Fruit fly (Drosophila melanogaster) whole organism, prepupa: ENCODE measurements around the gene CG31551.
A peak's percentile ranks its signal among the peaks of the same experiment; 100 is the strongest.

Experiments
- Blimp-1 ChIP-seq: fragments of 200-800 bp; sonication (Bioruptor generic); optimal IDR thresholded peaks from 3 replicates; lab custom pipeline; 2017; ENCODE audit warnings: missing biosample characterization, missing genetic modification characterization, mild to moderate bottlenecking, moderate library complexity, missing genetic modification reagents
- CG10631 ChIP-seq: fragments of 200-800 bp; sonication (Bioruptor generic); optimal IDR thresholded peaks from 2 replicates; lab custom pipeline; 2016; ENCODE audit warnings: missing biosample characterization, missing genetic modification characterization
- CG11762 ChIP-seq: fragments of 200-800 bp; sonication (Bioruptor generic); optimal IDR thresholded peaks from 3 replicates; lab custom pipeline; 2016; ENCODE audit warnings: missing biosample characterization, missing genetic modification characterization; ENCODE audit not compliant: insufficient read depth
- CG11902 ChIP-seq: fragments of 200-800 bp; sonication (Bioruptor generic); optimal IDR thresholded peaks from 3 replicates; lab custom pipeline; 2016; ENCODE audit warnings: missing biosample characterization, missing genetic modification characterization
- CG15336 ChIP-seq: fragments of 200-800 bp; sonication (Bioruptor generic); IDR thresholded peaks from 2 replicates; pipeline ENCODE4 v1.3.6; 2022; ENCODE audit warnings: missing biosample characterization, missing genetic modification characterization
- CG31627 ChIP-seq: fragments of 200-800 bp; sonication (Bioruptor generic); optimal IDR thresholded peaks from 3 replicates; lab custom pipeline; 2016; ENCODE audit warnings: missing biosample characterization, missing genetic modification characterization
- CG32006 ChIP-seq: fragments of 200-800 bp; sonication (Bioruptor generic); optimal IDR thresholded peaks from 3 replicates; lab custom pipeline; 2017; ENCODE audit warnings: missing biosample characterization, mild to moderate bottlenecking, missing genetic modification characterization
- CG34406 ChIP-seq: fragments of 200-800 bp; sonication (Bioruptor generic); optimal IDR thresholded peaks from 3 replicates; lab custom pipeline; 2016; ENCODE audit warnings: missing biosample characterization, missing genetic modification characterization
- CG3919 ChIP-seq: fragments of 200-800 bp; sonication (Bioruptor generic); optimal IDR thresholded peaks from 3 replicates; lab custom pipeline; 2016; ENCODE audit warnings: missing biosample characterization, missing genetic modification characterization
- CG4318 ChIP-seq: fragments of 200-800 bp; sonication (Bioruptor generic); optimal IDR thresholded peaks from 3 replicates; lab custom pipeline; 2017; ENCODE audit warnings: missing biosample characterization, mild to moderate bottlenecking, missing genetic modification characterization
- CG6163 ChIP-seq: fragments of 200-800 bp; sonication (Bioruptor generic); IDR thresholded peaks from 3 replicates; pipeline ENCODE4 v1.3.6; 2022; ENCODE audit warnings: missing biosample characterization, missing genetic modification characterization
- CG6276 ChIP-seq: fragments of 200-800 bp; sonication (Bioruptor generic); optimal IDR thresholded peaks from 2 replicates; lab custom pipeline; 2017; ENCODE audit warnings: missing biosample characterization, mild to moderate bottlenecking, missing genetic modification characterization
- CG6792 ChIP-seq: fragments of 200-800 bp; sonication (Bioruptor generic); optimal IDR thresholded peaks from 3 replicates; lab custom pipeline; 2016; ENCODE audit warnings: missing biosample characterization, missing genetic modification characterization
- CG6808 ChIP-seq: fragments of 200-800 bp; sonication (Bioruptor generic); optimal IDR thresholded peaks from 3 replicates; lab custom pipeline; 2017; ENCODE audit warnings: missing biosample characterization, missing genetic modification characterization, mild to moderate bottlenecking, moderate library complexity, missing genetic modification reagents
- CG6854 ChIP-seq: fragments of 200-800 bp; sonication (Bioruptor generic); optimal IDR thresholded peaks from 2 replicates; lab custom pipeline; 2017; ENCODE audit warnings: missing biosample characterization, mild to moderate bottlenecking, missing genetic modification characterization
- CG8632 ChIP-seq: fragments of 200-800 bp; sonication (Bioruptor generic); optimal IDR thresholded peaks from 3 replicates; lab custom pipeline; 2016; ENCODE audit warnings: missing biosample characterization, missing genetic modification characterization
- CG9139 ChIP-seq: fragments of 200-800 bp; sonication (Bioruptor generic); optimal IDR thresholded peaks from 3 replicates; lab custom pipeline; 2017; ENCODE audit warnings: missing biosample characterization, mild to moderate bottlenecking, missing genetic modification characterization
- Eip75B ChIP-seq: fragments of 200-800 bp; sonication (Bioruptor generic); optimal IDR thresholded peaks from 3 replicates; lab custom pipeline; 2016; ENCODE audit warnings: missing biosample characterization, missing genetic modification characterization
- Eip93F ChIP-seq: fragments of 200-800 bp; sonication (Bioruptor generic); optimal IDR thresholded peaks from 2 replicates; lab custom pipeline; 2016; ENCODE audit warnings: missing biosample characterization, mild to moderate bottlenecking, missing genetic modification characterization
- Ets21C ChIP-seq: fragments of 200-800 bp; sonication (Bioruptor generic); optimal IDR thresholded peaks from 3 replicates; lab custom pipeline; 2016; ENCODE audit warnings: missing biosample characterization, missing genetic modification characterization
- Gug ChIP-seq: fragments of 200-800 bp; sonication (Bioruptor generic); IDR thresholded peaks from 2 replicates; pipeline ENCODE4 v1.3.6; 2022; ENCODE audit warnings: missing biosample characterization, missing genetic modification characterization
- Hr38 ChIP-seq: sonication (Bioruptor generic); optimal IDR thresholded peaks from 2 replicates; lab custom pipeline; 2016; ENCODE audit warnings: missing biosample characterization, missing genetic modification characterization
- Hr4 ChIP-seq: fragments of 200-800 bp; sonication (Bioruptor generic); optimal IDR thresholded peaks from 3 replicates; lab custom pipeline; 2016; ENCODE audit warnings: missing biosample characterization, missing genetic modification characterization
- Lpt ChIP-seq: fragments of 200-800 bp; sonication (Bioruptor generic); optimal IDR thresholded peaks from 3 replicates; lab custom pipeline; 2016; ENCODE audit warnings: missing biosample characterization, missing genetic modification characterization
- Met ChIP-seq: fragments of 200-800 bp; sonication (Bioruptor generic); optimal IDR thresholded peaks from 3 replicates; lab custom pipeline; 2016; ENCODE audit warnings: missing biosample characterization, missing genetic modification characterization
- OdsH ChIP-seq: fragments of 200-800 bp; sonication (Bioruptor generic); optimal IDR thresholded peaks from 3 replicates; lab custom pipeline; 2016; ENCODE audit warnings: missing biosample characterization, missing genetic modification characterization
- Smox ChIP-seq: fragments of 200-800 bp; sonication (Bioruptor generic); optimal IDR thresholded peaks from 3 replicates; lab custom pipeline; 2016; ENCODE audit warnings: missing biosample characterization, missing genetic modification characterization
- Sox102F ChIP-seq: fragments of 200-800 bp; sonication (Bioruptor generic); optimal IDR thresholded peaks from 2 replicates; lab custom pipeline; 2016; ENCODE audit warnings: missing biosample characterization, mild to moderate bottlenecking, missing genetic modification characterization
- Sox14 ChIP-seq: fragments of 200-800 bp; sonication (Bioruptor generic); optimal IDR thresholded peaks from 3 replicates; lab custom pipeline; 2016; ENCODE audit warnings: missing biosample characterization, missing genetic modification characterization
- Sox15 ChIP-seq: fragments of 200-800 bp; sonication (Bioruptor generic); optimal IDR thresholded peaks from 3 replicates; lab custom pipeline; 2016; ENCODE audit warnings: missing biosample characterization, missing genetic modification characterization
- achi ChIP-seq: fragments of 200-800 bp; sonication (Bioruptor generic); optimal IDR thresholded peaks from 3 replicates; lab custom pipeline; 2016; ENCODE audit warnings: missing biosample characterization, missing genetic modification characterization
- acj6 ChIP-seq: fragments of 200-800 bp; sonication (Bioruptor generic); optimal IDR thresholded peaks from 3 replicates; lab custom pipeline; 2016; ENCODE audit warnings: missing biosample characterization, missing genetic modification characterization
- cyc ChIP-seq: fragments of 200-800 bp; sonication (Bioruptor generic); optimal IDR thresholded peaks from 3 replicates; lab custom pipeline; 2016; ENCODE audit warnings: missing biosample characterization, missing genetic modification characterization
- dsx ChIP-seq: fragments of 200-800 bp; optimal IDR thresholded peaks from 3 replicates; lab custom pipeline; 2019; ENCODE audit warnings: missing biosample characterization, mild to moderate bottlenecking, missing genetic modification characterization, moderate library complexity; ENCODE audit not compliant: poor library complexity, severe bottlenecking
- esn ChIP-seq: fragments of 200-800 bp; sonication (Bioruptor generic); optimal IDR thresholded peaks from 2 replicates; lab custom pipeline; 2016; ENCODE audit warnings: missing biosample characterization, mild to moderate bottlenecking, missing genetic modification characterization, moderate library complexity
- fd59A ChIP-seq: fragments of 200-800 bp; sonication (Bioruptor generic); optimal IDR thresholded peaks from 2 replicates; lab custom pipeline; 2017; ENCODE audit warnings: missing biosample characterization, mild to moderate bottlenecking, missing genetic modification characterization, missing genetic modification reagents
- fd85E ChIP-seq: fragments of 200-800 bp; sonication (Bioruptor generic); optimal IDR thresholded peaks from 3 replicates; lab custom pipeline; 2016; ENCODE audit warnings: missing biosample characterization, missing genetic modification characterization
- fkh ChIP-seq: fragments of 200-800 bp; sonication (Bioruptor generic); optimal IDR thresholded peaks from 3 replicates; lab custom pipeline; 2017; ENCODE audit warnings: missing biosample characterization, mild to moderate bottlenecking, missing genetic modification characterization, moderate library complexity
- lz ChIP-seq: fragments of 200-800 bp; sonication (Bioruptor generic); optimal IDR thresholded peaks from 3 replicates; lab custom pipeline; 2016; ENCODE audit warnings: missing biosample characterization, missing genetic modification characterization
- net ChIP-seq: fragments of 200-800 bp; sonication (Bioruptor generic); optimal IDR thresholded peaks from 3 replicates; lab custom pipeline; 2016; ENCODE audit warnings: missing biosample characterization, missing genetic modification characterization
- pdm3 ChIP-seq: fragments of 200-800 bp; sonication (Bioruptor generic); optimal IDR thresholded peaks from 3 replicates; lab custom pipeline; 2016; ENCODE audit warnings: missing biosample characterization, missing genetic modification characterization
- ss ChIP-seq, 2 experiments: fragments of 200-800 bp; sonication (Bioruptor generic); optimal IDR thresholded peaks; 2 replicates in 1 of 2; 3 replicates in 1 of 2; lab custom pipeline; 2017 to 2018; ENCODE audit warnings: mild to moderate bottlenecking in 2 of 2, missing biosample characterization in 2 of 2, missing genetic modification characterization in 2 of 2, moderate library complexity in 1 of 2
- svp ChIP-seq: fragments of 200-800 bp; sonication (Bioruptor generic); peaks from one replicate; lab custom pipeline; 2016; ENCODE audit warnings: missing biosample characterization, missing genetic modification characterization

Gene CG31551

DNA sequence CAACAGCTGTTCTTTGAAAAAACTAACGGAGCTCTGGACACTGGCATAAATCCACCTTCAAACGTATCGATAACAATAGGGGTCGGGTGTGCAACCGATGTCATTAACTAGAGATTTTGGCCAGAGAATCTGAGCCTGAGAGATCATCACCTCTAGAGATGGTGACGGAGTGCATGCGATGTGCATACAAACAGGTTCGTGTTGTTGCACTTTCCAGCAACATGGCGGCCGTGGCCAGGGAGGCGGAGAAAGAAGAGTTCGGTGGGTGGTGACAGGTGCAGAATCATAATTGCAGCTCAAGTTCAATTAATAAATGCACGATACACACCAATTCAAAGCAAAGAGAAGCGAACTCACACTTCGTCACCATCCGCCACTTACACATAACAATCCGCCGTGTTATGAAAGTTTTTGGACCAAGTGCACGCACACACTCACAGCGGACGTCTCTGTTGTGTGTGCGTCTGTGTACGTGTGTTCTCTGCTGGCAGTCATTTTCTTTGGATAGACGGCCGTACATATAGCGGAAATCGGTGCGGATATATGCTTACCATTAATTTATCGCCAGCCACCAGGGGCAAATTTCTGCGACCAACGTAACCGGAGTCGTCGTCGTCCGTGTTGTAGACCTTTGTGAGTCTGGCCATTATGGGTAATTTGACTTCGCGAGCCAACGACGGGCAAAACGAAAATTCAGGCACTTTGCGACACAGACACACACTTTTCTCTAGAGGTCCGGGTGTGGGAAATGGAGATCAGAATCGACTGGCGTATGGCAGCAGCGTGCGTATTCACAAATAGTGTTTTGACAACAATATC is 31.5 kb downstream of the CG31551 start (continued):
- no peak for TF ChIP-seq Sox15 (GFP tag; lab: Kevin White, UChicago)
- TF ChIP-seq CG6808 (GFP tag; lab: Kevin White, UChicago), result no peak
- no peak for TF ChIP-seq CG9139 (GFP tag; lab: Kevin White, UChicago)
- TF ChIP-seq ss (GFP tag; optimal IDR thresholded peaks at IDR 0.05; lab: Kevin White, UChicago), result no peak
- peak; percentile 27 for TF ChIP-seq net
- no peak for TF ChIP-seq Hr38 (GFP tag; lab: Kevin White, UChicago)
- TF ChIP-seq CG11902 (GFP tag; lab: Kevin White, UChicago), result no peak
- peak; percentile 25 for TF ChIP-seq Eip75B
- peak; percentile 36; the same call in 1 of the 2 replicates for TF ChIP-seq CG15336 (GFP tag; lab: Robert Waterston, UW)
- TF ChIP-seq CG8632 (GFP tag; lab: Kevin White, UChicago), result no peak
- TF ChIP-seq Ets21C, result no peak

DNA sequence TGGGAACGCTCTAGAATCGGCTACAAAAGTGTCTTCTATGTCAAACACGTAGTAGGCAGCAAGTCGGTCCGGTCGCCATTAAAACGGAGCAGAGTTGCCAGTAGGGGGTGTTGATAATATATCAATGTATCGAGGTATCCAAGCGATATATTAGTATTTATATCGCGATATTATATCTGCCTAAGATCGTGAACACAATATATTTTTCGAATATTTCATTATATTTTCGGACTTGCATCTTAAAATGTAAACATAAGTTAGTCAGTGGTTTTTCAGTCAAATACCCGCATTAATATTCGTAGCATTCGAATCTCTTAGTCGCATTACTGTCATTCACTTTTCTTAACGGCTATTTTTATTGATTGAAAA is 32.2 kb downstream of the CG31551 start, which contains the start of gene CG2182:
CG2182 (minus strand) TSS at position 84 of the 369 bp plus-strand sequence.
- TF ChIP-seq Eip93F (GFP tag; lab: Kevin White, UChicago), result no peak
- peak; percentile 36 for TF ChIP-seq lz (GFP tag; lab: Kevin White, UChicago)
- TF ChIP-seq dsx (GFP tag; lab: Kevin White, UChicago), result peak; percentile 18
- TF ChIP-seq Met (GFP tag; lab: Kevin White, UChicago), result no peak
- peak; percentile 22 for TF ChIP-seq CG31627 (GFP tag; lab: Kevin White, UChicago)

DNA sequence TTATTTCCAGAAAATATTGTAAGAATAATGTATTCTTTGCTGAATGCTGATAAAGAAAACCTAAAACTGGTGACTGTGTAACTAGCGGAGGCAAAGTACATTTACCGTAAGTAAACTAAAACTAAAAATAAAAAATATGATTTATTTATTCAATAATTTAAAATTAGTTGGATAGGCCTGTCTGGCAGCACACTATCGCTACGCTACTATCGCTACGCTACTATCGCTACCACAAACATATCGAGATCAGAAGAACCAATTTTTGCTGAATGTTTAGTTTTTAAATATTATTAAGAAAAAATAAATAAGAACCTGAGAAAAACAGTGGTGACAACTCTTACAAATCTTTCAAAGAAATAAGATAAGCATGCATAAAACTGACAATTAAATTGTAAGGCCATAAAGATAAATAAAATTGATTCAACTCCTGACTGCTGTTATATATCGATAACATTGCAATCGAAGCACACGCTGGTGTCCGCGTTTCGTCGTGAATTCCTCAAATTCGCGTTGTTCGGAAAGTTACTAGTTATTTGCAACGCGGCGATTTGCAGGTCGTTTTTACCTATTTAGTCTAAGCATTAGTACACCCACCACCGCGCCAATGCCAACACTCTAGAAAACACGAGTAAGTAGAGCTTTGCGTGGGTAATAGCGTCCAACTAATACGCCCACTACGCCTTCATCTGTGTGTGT is 32.7 kb downstream of the CG31551 start, which contains the start of gene Wdr33:
Wdr33 (plus strand) TSS at position 438 of the 696 bp plus-strand sequence.
- TF ChIP-seq fkh (GFP tag; lab: Kevin White, UChicago), result peak; percentile 32
- TF ChIP-seq pdm3 (GFP tag; lab: Kevin White, UChicago), result no peak
- no peak for TF ChIP-seq OdsH (GFP tag; lab: Kevin White, UChicago)
- 0 out of 2 replicates have a peak, but pooled peaks have one; percentile 24 for TF ChIP-seq Gug (GFP tag; lab: Robert Waterston, UW)
- peak; percentile 50; the same call in 2 of the 3 replicates for TF ChIP-seq CG6163 (GFP tag; lab: Robert Waterston, UW)
- TF ChIP-seq Hr38 (GFP tag; lab: Kevin White, UChicago), result no peak
- peak; percentile 40 for TF ChIP-seq esn (GFP tag; lab: Kevin White, UChicago)
- TF ChIP-seq CG11762 (GFP tag; lab: Kevin White, UChicago), result peak; percentile 26
- TF ChIP-seq CG6854 (GFP tag; lab: Kevin White, UChicago), result no peak
- peak; percentile 45 for TF ChIP-seq Hr4 (GFP tag; lab: Kevin White, UChicago)
- TF ChIP-seq CG10631 (GFP tag; lab: Kevin White, UChicago), result peak; percentile 50
- TF ChIP-seq fd59A, result no peak
- TF ChIP-seq acj6 (GFP tag; lab: Kevin White, UChicago), result peak; percentile 54
- TF ChIP-seq achi (GFP tag; lab: Kevin White, UChicago), result peak; percentile 35
- peak; percentile 3 for TF ChIP-seq CG34406 (GFP tag; lab: Kevin White, UChicago)
- TF ChIP-seq CG6276 (GFP tag; lab: Kevin White, UChicago), result no peak
- no peak for TF ChIP-seq net
- TF ChIP-seq CG15336 (GFP tag; lab: Robert Waterston, UW), result no peak
- peak; percentile 28 for TF ChIP-seq Met (GFP tag; lab: Kevin White, UChicago)
- TF ChIP-seq svp (GFP tag; lab: Kevin White, UChicago), result peak; percentile 68
- TF ChIP-seq CG31627 (GFP tag; lab: Kevin White, UChicago), result no peak
- no peak for TF ChIP-seq Blimp-1 (GFP tag; lab: Kevin White, UChicago)
- TF ChIP-seq CG8632 (GFP tag; lab: Kevin White, UChicago), result peak; percentile 51
- no peak for TF ChIP-seq Lpt (GFP tag; lab: Kevin White, UChicago)
- TF ChIP-seq CG4318, result no peak
- TF ChIP-seq CG32006 (GFP tag; lab: Kevin White, UChicago), result peak; percentile 60
- no peak for TF ChIP-seq CG3919
- peak; percentile 48 for TF ChIP-seq CG11902 (GFP tag; lab: Kevin White, UChicago)
- TF ChIP-seq cyc, result peak; percentile 36
- TF ChIP-seq dsx (GFP tag; lab: Kevin White, UChicago), result no peak
- no peak for TF ChIP-seq CG6792
- no peak for TF ChIP-seq Sox14 (GFP tag; lab: Kevin White, UChicago)
- TF ChIP-seq CG6808 (GFP tag; lab: Kevin White, UChicago), result no peak
- no peak for TF ChIP-seq fd85E (GFP tag; lab: Kevin White, UChicago)
- no peak for TF ChIP-seq Sox102F (GFP tag; lab: Kevin White, UChicago)
- TF ChIP-seq Smox (GFP tag; lab: Kevin White, UChicago), result peak; percentile 31
